Worm (Caenorhabditis elegans) whole organism, L2 larva: ENCODE results near the gene gtl-1.

ENCODE experiments used
- ama-1 ChIP-seq: fragments of 150-350 bp; optimal IDR thresholded peaks from 2 replicates; lab custom pipeline; 2018; ENCODE audit warnings: inconsistent platforms
- lsy-2 ChIP-seq, 2 experiments: fragments of 150-350 bp in 1 of 2; sonication (generic microtip) in 1 of 2; optimal IDR thresholded peaks; 2 replicates each; lab custom pipeline; 2014 to 2017; ENCODE audit warnings: missing biosample characterization in 2 of 2, missing genetic modification characterization in 2 of 2
- mdl-1 ChIP-seq, 2 experiments: fragments of 150-350 bp in 1 of 2; sonication (generic microtip) in 1 of 2; optimal IDR thresholded peaks; 2 replicates each; lab custom pipeline; 2017; ENCODE audit warnings: missing biosample characterization in 2 of 2, missing genetic modification characterization in 2 of 2
- nhr-12 ChIP-seq: fragments of 150-350 bp; optimal IDR thresholded peaks from 2 replicates; lab custom pipeline; 2014; ENCODE audit warnings: missing biosample characterization, missing genetic modification characterization
- nhr-21 ChIP-seq: fragments of 150-350 bp; optimal IDR thresholded peaks from 2 replicates; lab custom pipeline; 2014; ENCODE audit warnings: missing biosample characterization, missing genetic modification characterization
- nhr-237 ChIP-seq: fragments of 150-350 bp; optimal IDR thresholded peaks from 2 replicates; lab custom pipeline; 2014; ENCODE audit warnings: missing biosample characterization, missing genetic modification characterization
- skn-1 ChIP-seq: sonication (generic microtip); optimal IDR thresholded peaks from 2 replicates; lab custom pipeline; 2017; ENCODE audit warnings: missing biosample characterization, missing genetic modification characterization

ce11 chrIV:11248031-11248631, 11.2 kb downstream of the gtl-1 start, which contains the start of gene C05C12.4:
- TF ChIP-seq nhr-237 (no peak), ama-1 (lab: Kevin White, UChicago) (no peak), skn-1 (tag; lab: Kevin White, UChicago) (no peak), mdl-1 (tag; optimal IDR thresholded peaks at IDR 0.05; lab: Kevin White, UChicago) (no peak), lsy-2 (tag; optimal IDR thresholded peaks at IDR 0.05; lab: Kevin White, UChicago) (no peak), nhr-21 (tag; lab: Kevin White, UChicago) (no peak), nhr-12 (no peak)
